Worm (Caenorhabditis elegans) whole organism, late embryonic: ENCODE data around the gene F10C1.8.

ENCODE experiments used
- F13H6.1 ChIP-seq: sonication (generic microtip); optimal IDR thresholded peaks from 2 replicates; lab custom pipeline; 2016; ENCODE audit warnings: missing genetic modification characterization, missing compliant biosample characterization
- T23F11.4 ChIP-seq: fragments of 200-800 bp; sonication (Bioruptor generic); optimal IDR thresholded peaks from 2 replicates; lab custom pipeline; 2018; ENCODE audit warnings: mild to moderate bottlenecking, missing genetic modification characterization, missing compliant biosample characterization
- ahr-1 ChIP-seq: sonication (generic microtip); optimal IDR thresholded peaks from 2 replicates; lab custom pipeline; 2016; ENCODE audit warnings: missing genetic modification characterization, missing compliant biosample characterization
- ceh-2 ChIP-seq: sonication (generic microtip); optimal IDR thresholded peaks from 2 replicates; lab custom pipeline; 2016; ENCODE audit warnings: missing genotype, missing genetic modification characterization, missing compliant biosample characterization
- ceh-24 ChIP-seq: sonication (generic microtip); optimal IDR thresholded peaks from 2 replicates; lab custom pipeline; 2016; ENCODE audit warnings: mild to moderate bottlenecking, missing genetic modification characterization, missing compliant biosample characterization
- ceh-30 ChIP-seq: fragments of 150-350 bp; optimal IDR thresholded peaks from 2 replicates; lab custom pipeline; 2014; ENCODE audit warnings: missing biosample characterization, missing genetic modification characterization
- ceh-34 ChIP-seq: sonication (generic microtip); optimal IDR thresholded peaks from 2 replicates; lab custom pipeline; 2016; ENCODE audit warnings: mild to moderate bottlenecking, missing genetic modification characterization, missing compliant biosample characterization
- ceh-45 ChIP-seq: fragments of 200-800 bp; sonication (Bioruptor generic); IDR thresholded peaks from 2 replicates; pipeline ENCODE4 v1.3.6; 2022; ENCODE audit warnings: missing genetic modification reagents, missing genetic modification characterization, missing compliant biosample characterization
- ceh-48 ChIP-seq: sonication (generic microtip); optimal IDR thresholded peaks from 2 replicates; lab custom pipeline; 2016; ENCODE audit warnings: missing genetic modification characterization, inconsistent platforms, missing compliant biosample characterization
- che-1 ChIP-seq: sonication (generic microtip); optimal IDR thresholded peaks from 2 replicates; lab custom pipeline; 2016; ENCODE audit warnings: mild to moderate bottlenecking, missing genetic modification characterization, missing compliant biosample characterization
- dve-1 ChIP-seq: sonication (generic microtip); optimal IDR thresholded peaks from 2 replicates; lab custom pipeline; 2017; ENCODE audit warnings: antibody characterized with exemption, mild to moderate bottlenecking, missing genetic modification characterization, missing compliant biosample characterization
- elt-2 ChIP-seq: sonication (generic microtip); optimal IDR thresholded peaks from 2 replicates; lab custom pipeline; 2016; ENCODE audit warnings: missing genetic modification reagents, missing genetic modification characterization, missing compliant biosample characterization
- fkh-10 ChIP-seq: fragments of 150-350 bp; optimal IDR thresholded peaks from 2 replicates; lab custom pipeline; 2014; ENCODE audit warnings: missing biosample characterization, missing genetic modification reagents, missing genetic modification characterization
- fkh-6 ChIP-seq: sonication (generic microtip); optimal IDR thresholded peaks from 2 replicates; lab custom pipeline; 2016; ENCODE audit warnings: missing genetic modification characterization, missing compliant biosample characterization
- nfya-1 ChIP-seq: sonication (generic microtip); optimal IDR thresholded peaks from 2 replicates; lab custom pipeline; 2017; ENCODE audit warnings: missing genetic modification characterization, mild to moderate bottlenecking, missing compliant biosample characterization, antibody characterized with exemption, moderate library complexity
- pag-3 ChIP-seq: sonication (generic microtip); optimal IDR thresholded peaks from 2 replicates; lab custom pipeline; 2016; ENCODE audit warnings: missing compliant biosample characterization, missing genetic modification characterization, borderline replicate concordance
- pat-9 ChIP-seq: fragments of 200-800 bp; sonication (Bioruptor generic); optimal IDR thresholded peaks from 2 replicates; lab custom pipeline; 2018; ENCODE audit warnings: mild to moderate bottlenecking, missing genetic modification characterization, moderate library complexity, missing compliant biosample characterization
- rnt-1 ChIP-seq: sonication (generic microtip); optimal IDR thresholded peaks from 2 replicates; lab custom pipeline; 2016; ENCODE audit warnings: missing genetic modification characterization, missing compliant biosample characterization
- tbx-2 ChIP-seq: sonication (generic microtip); optimal IDR thresholded peaks from 2 replicates; lab custom pipeline; 2016; ENCODE audit warnings: missing genetic modification characterization, missing compliant biosample characterization
- ttx-3 ChIP-seq: sonication (generic microtip); optimal IDR thresholded peaks from 2 replicates; lab custom pipeline; 2016; ENCODE audit warnings: missing genetic modification reagents, missing genetic modification characterization, missing compliant biosample characterization

The F10C1.8 gene

ce11 chrII:5801075-5801474, 46.8 kb downstream of the F10C1.8 start, which contains the start of the genes K05F1.9 and K05F1.1:
Gene K05F1.9, minus strand, starts transcription at chrII:5801175.
Gene K05F1.1, plus strand, starts transcription at chrII:5801382.
- TF ChIP-seq ceh-30 (tag; lab: Kevin White, UChicago), result no peak
- no peak for TF ChIP-seq nfya-1
- TF ChIP-seq ttx-3 (tag; lab: Kevin White, UChicago), result no peak
- TF ChIP-seq ceh-34 (tag; lab: Kevin White, UChicago), result no peak
- TF ChIP-seq che-1 (tag; lab: Kevin White, UChicago), result no peak
- TF ChIP-seq F13H6.1 (tag; lab: Kevin White, UChicago), result no peak
- TF ChIP-seq ceh-2 (tag; lab: Kevin White, UChicago), result no peak
- no peak for TF ChIP-seq ahr-1 (tag; lab: Kevin White, UChicago)
- TF ChIP-seq ceh-48, result no peak
- no peak for TF ChIP-seq ceh-24 (tag; lab: Kevin White, UChicago)
- TF ChIP-seq ceh-45, result no peak
- no peak for TF ChIP-seq dve-1

- TF ChIP-seq elt-2 (tag; lab: Kevin White, UChicago) (no peak), tbx-2 (no peak), rnt-1 (no peak)
Observed at ce11 chrII:5804288-5804687, 50.0 kb downstream of the F10C1.8 start.

- TF ChIP-seq pag-3 (tag; lab: Kevin White, UChicago) (no peak), fkh-6 (tag; lab: Kevin White, UChicago) (no peak), T23F11.4 (no peak), pat-9 (tag; lab: Kevin White, UChicago) (no peak), fkh-10 (GFP tag; lab: Kevin White, UChicago) (no peak)
Observed at ce11 chrII:5805303-5805702, 51.0 kb downstream of the F10C1.8 start, which contains the start of gene K05F1.10. Gene K05F1.10, minus strand, starts transcription at chrII:5805473.
